Worm (Caenorhabditis elegans) whole organism, L3 larva: ENCODE measurements around the gene trm-2A.

Experiments used
- R02D3.7 ChIP-seq: fragments of 150-350 bp; optimal IDR thresholded peaks from 2 replicates; lab custom pipeline; 2014; ENCODE audit warnings: missing biosample characterization, missing genetic modification characterization
- ZK546.5 ChIP-seq: sonication (generic microtip); optimal IDR thresholded peaks from 2 replicates; lab custom pipeline; 2017; ENCODE audit warnings: missing biosample characterization, missing genetic modification characterization
- aly-2 ChIP-seq: fragments of 150-350 bp; optimal IDR thresholded peaks from 2 replicates; lab custom pipeline; 2014; ENCODE audit warnings: missing biosample characterization, missing genetic modification characterization
- ama-1 ChIP-seq: fragments of 150-350 bp; optimal IDR thresholded peaks from 2 replicates; lab custom pipeline; 2018
- ceh-28 ChIP-seq: fragments of 150-350 bp; optimal IDR thresholded peaks from 2 replicates; lab custom pipeline; 2014; ENCODE audit warnings: missing biosample characterization, missing genetic modification reagents, missing genetic modification characterization
- ceh-82 ChIP-seq: fragments of 150-350 bp; optimal IDR thresholded peaks from 2 replicates; lab custom pipeline; 2014; ENCODE audit warnings: missing biosample characterization, missing genetic modification characterization
- ceh-9 ChIP-seq: sonication (generic microtip); optimal IDR thresholded peaks from 2 replicates; lab custom pipeline; 2018; ENCODE audit warnings: missing biosample characterization, missing genetic modification characterization
- daf-12 ChIP-seq: fragments of 150-350 bp; optimal IDR thresholded peaks from 2 replicates; lab custom pipeline; 2014; ENCODE audit warnings: missing biosample characterization, missing genetic modification reagents, missing genetic modification characterization
- egl-27 ChIP-seq: sonication (generic microtip); optimal IDR thresholded peaks from 4 replicates; lab custom pipeline; 2017; ENCODE audit warnings: missing biosample characterization, missing genetic modification reagents, missing genetic modification characterization
- egl-5 ChIP-seq: fragments of 150-350 bp; optimal IDR thresholded peaks from 2 replicates; lab custom pipeline; 2017; ENCODE audit warnings: missing biosample characterization, missing genetic modification reagents, missing genetic modification characterization, inconsistent platforms
- elt-1 ChIP-seq: fragments of 150-350 bp; optimal IDR thresholded peaks from 2 replicates; lab custom pipeline; 2014; ENCODE audit warnings: missing biosample characterization, missing genetic modification characterization
- elt-2 ChIP-seq: sonication (generic microtip); optimal IDR thresholded peaks from 2 replicates; lab custom pipeline; 2016; ENCODE audit warnings: missing genetic modification reagents, mild to moderate bottlenecking, missing genetic modification characterization, missing compliant biosample characterization
- elt-3 ChIP-seq, 3 experiments: fragments of 150-350 bp in 1 of 3; sonication (generic microtip) in 2 of 3; optimal IDR thresholded peaks; 2 replicates in 2 of 3; 4 replicates in 1 of 3; lab custom pipeline; 2014 to 2017; ENCODE audit warnings: missing biosample characterization in 3 of 3, missing genetic modification characterization in 3 of 3
- eor-1 ChIP-seq, 2 experiments: fragments of 150-350 bp; optimal IDR thresholded peaks; 2 replicates each; lab custom pipeline; 2014 to 2018; ENCODE audit warnings: missing biosample characterization in 2 of 2, missing genetic modification characterization in 2 of 2
- fkh-10 ChIP-seq: sonication (generic microtip); optimal IDR thresholded peaks from 2 replicates; lab custom pipeline; 2017; ENCODE audit warnings: missing biosample characterization, missing genetic modification reagents, missing genetic modification characterization
- fkh-2 ChIP-seq: fragments of 150-350 bp; optimal IDR thresholded peaks from 2 replicates; lab custom pipeline; 2014; ENCODE audit warnings: missing biosample characterization, missing genetic modification reagents, missing genetic modification characterization
- fos-1 ChIP-seq: fragments of 150-350 bp; optimal IDR thresholded peaks from 2 replicates; lab custom pipeline; 2014; ENCODE audit warnings: missing biosample characterization, missing genetic modification characterization
- jun-1 ChIP-seq: fragments of 150-350 bp; optimal IDR thresholded peaks from 2 replicates; lab custom pipeline; 2014; ENCODE audit warnings: missing biosample characterization, missing genetic modification reagents, missing genetic modification characterization
- lin-15B ChIP-seq: fragments of 150-350 bp; optimal IDR thresholded peaks from 2 replicates; lab custom pipeline; 2014; ENCODE audit warnings: missing biosample characterization, missing genetic modification characterization
- lsy-12 ChIP-seq: sonication (generic microtip); optimal IDR thresholded peaks from 2 replicates; lab custom pipeline; 2016; ENCODE audit warnings: mild to moderate bottlenecking, missing genetic modification characterization, missing compliant biosample characterization
- mdl-1 ChIP-seq: fragments of 150-350 bp; optimal IDR thresholded peaks from 2 replicates; lab custom pipeline; 2014; ENCODE audit warnings: missing biosample characterization, missing genetic modification characterization
- mml-1 ChIP-seq: fragments of 150-350 bp; sonication (generic microtip); optimal IDR thresholded peaks from 3 replicates; lab custom pipeline; 2014; ENCODE audit warnings: missing biosample characterization, missing genetic modification characterization
- nfya-1 ChIP-seq: sonication (generic microtip); optimal IDR thresholded peaks from 2 replicates; lab custom pipeline; 2017; ENCODE audit warnings: missing genetic modification characterization, mild to moderate bottlenecking, missing compliant biosample characterization, antibody characterized with exemption, moderate library complexity; ENCODE audit not compliant: insufficient read depth
- nhr-23 ChIP-seq: fragments of 150-350 bp; optimal IDR thresholded peaks from 2 replicates; lab custom pipeline; 2014; ENCODE audit warnings: missing biosample characterization, missing genetic modification reagents, missing genetic modification characterization
- nhr-28 ChIP-seq: fragments of 150-350 bp; optimal IDR thresholded peaks from 2 replicates; lab custom pipeline; 2014; ENCODE audit warnings: missing biosample characterization, missing genetic modification characterization
- nhr-43 ChIP-seq: sonication (generic microtip); optimal IDR thresholded peaks from 2 replicates; lab custom pipeline; 2016; ENCODE audit warnings: mild to moderate bottlenecking, missing genetic modification characterization, missing compliant biosample characterization; ENCODE audit not compliant: poor library complexity, severe bottlenecking
- nhr-67 ChIP-seq: fragments of 150-350 bp; optimal IDR thresholded peaks from 2 replicates; lab custom pipeline; 2014; ENCODE audit warnings: missing biosample characterization, missing genetic modification characterization
- nhr-76 ChIP-seq: fragments of 150-350 bp; sonication (generic microtip); optimal IDR thresholded peaks from 5 replicates; lab custom pipeline; 2014; ENCODE audit warnings: missing biosample characterization, missing genetic modification characterization
- nhr-77 ChIP-seq: fragments of 150-350 bp; optimal IDR thresholded peaks from 2 replicates; lab custom pipeline; 2014; ENCODE audit warnings: missing biosample characterization, missing genetic modification characterization
- pha-4 ChIP-seq: fragments of 150-350 bp; optimal IDR thresholded peaks from 2 replicates; lab custom pipeline; 2014; ENCODE audit warnings: missing biosample characterization, missing genetic modification reagents, missing genetic modification characterization
- pqm-1 ChIP-seq: fragments of 150-350 bp; optimal IDR thresholded peaks from 2 replicates; lab custom pipeline; 2017; ENCODE audit warnings: missing biosample characterization, missing genetic modification characterization, inconsistent platforms
- sea-2 ChIP-seq: fragments of 150-350 bp; sonication (generic microtip); optimal IDR thresholded peaks from 4 replicates; lab custom pipeline; 2014; ENCODE audit warnings: missing biosample characterization, missing genetic modification reagents, missing genetic modification characterization
- snpc-4 ChIP-seq: fragments of 150-350 bp; optimal IDR thresholded peaks from 2 replicates; lab custom pipeline; 2014; ENCODE audit warnings: missing biosample characterization, missing genetic modification characterization
- tbx-2 ChIP-seq: sonication (generic microtip); optimal IDR thresholded peaks from 2 replicates; lab custom pipeline; 2016; ENCODE audit warnings: mild to moderate bottlenecking, missing genetic modification characterization, missing compliant biosample characterization
- unc-62 ChIP-seq: fragments of 150-350 bp; sonication (generic microtip); optimal IDR thresholded peaks from 4 replicates; lab custom pipeline; 2014; ENCODE audit warnings: missing biosample characterization, missing genetic modification reagents, missing genetic modification characterization
- zag-1 ChIP-seq: fragments of 150-350 bp; optimal IDR thresholded peaks from 2 replicates; lab custom pipeline; 2014; ENCODE audit warnings: missing biosample characterization, missing genetic modification characterization

trm-2A gene

ce11 chrV:903460-903859, 1.3 kb upstream of the trm-2A start, which contains the start of gene fmo-5 (continued):
- no peak for TF ChIP-seq aly-2 (tag; lab: Kevin White, UChicago)
- TF ChIP-seq mdl-1 (tag; lab: Kevin White, UChicago) = peak; percentile 51

DNA sequence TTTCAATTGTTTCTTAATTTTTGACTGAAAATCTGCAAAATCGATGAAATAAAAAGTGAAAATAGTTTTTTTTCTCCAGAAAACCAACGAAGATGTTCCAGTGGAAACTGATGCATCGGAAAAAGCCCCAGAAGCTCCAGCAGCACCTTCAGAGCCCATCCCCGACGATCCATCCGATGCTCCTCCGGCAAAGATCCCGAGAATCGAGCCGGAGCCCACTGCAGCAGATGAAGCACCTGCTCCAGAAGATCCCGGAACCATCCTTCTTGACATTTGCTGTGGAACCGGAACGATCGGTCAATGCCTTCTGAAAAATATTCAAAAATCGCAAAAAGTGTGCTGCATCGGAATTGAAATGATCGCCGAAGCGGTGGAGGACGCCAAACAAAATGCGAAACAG, 3.9 kb downstream of the trm-2A start:
- TF ChIP-seq elt-1 (tag; lab: Kevin White, UChicago) = no peak
- TF ChIP-seq nhr-23 (tag; lab: Kevin White, UChicago) = no peak
- TF ChIP-seq aly-2 (tag; lab: Kevin White, UChicago) = no peak
- TF ChIP-seq mml-1 (tag; lab: Kevin White, UChicago) = no peak
- TF ChIP-seq fkh-10 (GFP tag; lab: Kevin White, UChicago) = no peak
- no peak for TF ChIP-seq zag-1 (tag; lab: Kevin White, UChicago)
- no peak for TF ChIP-seq ama-1 (lab: Kevin White, UChicago)
- TF ChIP-seq daf-12 (tag; lab: Kevin White, UChicago) = no peak
- TF ChIP-seq eor-1 (tag; optimal IDR thresholded peaks at IDR 0.05; lab: Kevin White, UChicago) = no peak
- no peak for TF ChIP-seq sea-2 (GFP tag; lab: Kevin White, UChicago)
- no peak for TF ChIP-seq lsy-12 (tag; lab: Kevin White, UChicago)
- TF ChIP-seq elt-3 (tag; optimal IDR thresholded peaks at IDR 0.05; lab: Kevin White, UChicago) = no peak

DNA sequence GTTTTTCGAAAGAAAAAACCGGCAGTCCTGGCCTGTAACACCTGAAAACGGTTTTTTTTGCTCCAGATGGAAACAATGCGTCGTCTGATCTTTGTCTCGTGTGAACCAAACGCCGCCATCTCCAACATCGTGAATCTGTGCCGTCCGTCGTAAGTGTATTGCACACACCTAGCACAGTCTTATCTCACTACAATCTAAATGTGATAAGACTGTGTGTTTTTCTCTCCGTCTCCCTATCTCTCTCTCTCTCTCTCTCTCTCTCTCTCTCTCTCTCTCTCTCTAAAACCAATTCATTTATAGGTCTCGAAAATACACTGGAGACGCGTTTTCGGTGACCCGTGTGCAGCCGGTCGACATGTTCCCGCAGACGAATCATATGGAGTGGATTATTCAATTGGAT, 5.8 kb downstream of the trm-2A start:
- TF ChIP-seq egl-5 (tag; lab: Kevin White, UChicago) (no peak), nhr-77 (tag; lab: Kevin White, UChicago) (no peak), ceh-82 (no peak), nhr-43 (tag; lab: Kevin White, UChicago) (no peak), pqm-1 (tag; lab: Kevin White, UChicago) (peak; percentile 79), ZK546.5 (no peak), ceh-28 (no peak), elt-3 (tag; optimal IDR thresholded peaks at IDR 0.05; lab: Kevin White, UChicago) (peak in 1 of 3 experiments; percentile 61), fkh-10 (GFP tag; lab: Kevin White, UChicago) (no peak), pha-4 (peak; percentile 17), ceh-9 (tag; lab: Kevin White, UChicago) (no peak), egl-27 (tag; lab: Kevin White, UChicago) (no peak), R02D3.7 (tag; lab: Kevin White, UChicago) (no peak), tbx-2 (tag; lab: Kevin White, UChicago) (no peak), nhr-28 (tag; lab: Kevin White, UChicago) (no peak), daf-12 (tag; lab: Kevin White, UChicago) (no peak), fos-1 (tag; lab: Kevin White, UChicago) (no peak), nhr-76 (tag; lab: Kevin White, UChicago) (no peak), lin-15B (tag; lab: Kevin White, UChicago) (peak; percentile 55), nhr-23 (tag; lab: Kevin White, UChicago) (no peak), jun-1 (tag; lab: Kevin White, UChicago) (no peak), elt-2 (tag; lab: Kevin White, UChicago) (peak; percentile 96)
- TF ChIP-seq, all 47 proteins: peak for 5

DNA sequence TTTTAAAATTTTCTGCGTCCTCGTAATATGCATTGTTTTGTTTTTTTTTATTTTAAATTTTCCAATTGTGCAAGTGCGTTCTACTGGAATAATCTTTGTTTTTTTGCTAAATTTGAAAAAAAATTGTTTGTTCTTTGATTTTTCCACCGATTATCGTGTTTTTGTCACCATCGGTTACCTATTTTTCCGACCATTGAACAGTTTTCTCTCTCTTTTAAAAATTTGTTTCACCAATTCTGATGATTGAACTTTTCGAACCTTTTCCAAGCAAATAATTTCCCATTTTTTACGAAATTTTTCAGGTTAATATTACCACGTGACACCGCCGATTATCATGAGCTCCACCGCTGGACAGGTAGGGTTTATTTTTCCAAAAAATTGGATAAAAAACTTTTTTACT, 6.7 kb downstream of the trm-2A start, which contains the start of gene adh-5:
adh-5 (plus strand) TSS at position 301 of the 400 bp plus-strand sequence.
- no peak for TF ChIP-seq nhr-77 (tag; lab: Kevin White, UChicago)
- TF ChIP-seq ama-1 (lab: Kevin White, UChicago) = no peak
- TF ChIP-seq fkh-10 (GFP tag; lab: Kevin White, UChicago) = no peak
- TF ChIP-seq jun-1 (tag; lab: Kevin White, UChicago) = no peak
- TF ChIP-seq lin-15B (tag; lab: Kevin White, UChicago) = no peak
- TF ChIP-seq zag-1 (tag; lab: Kevin White, UChicago) = no peak
- no peak for TF ChIP-seq pqm-1 (tag; lab: Kevin White, UChicago)
- no peak for TF ChIP-seq ceh-28
- TF ChIP-seq ceh-9 (tag; lab: Kevin White, UChicago) = no peak
- no peak for TF ChIP-seq mml-1 (tag; lab: Kevin White, UChicago)
- no peak for TF ChIP-seq nfya-1 (tag; lab: Kevin White, UChicago)
- TF ChIP-seq elt-3 (tag; optimal IDR thresholded peaks at IDR 0.05; lab: Kevin White, UChicago) = no peak
- TF ChIP-seq egl-5 (tag; lab: Kevin White, UChicago) = no peak
- TF ChIP-seq unc-62 = no peak
- TF ChIP-seq nhr-76 (tag; lab: Kevin White, UChicago) = no peak
- no peak for TF ChIP-seq nhr-67 (tag; lab: Kevin White, UChicago)
- TF ChIP-seq snpc-4 (tag; lab: Kevin White, UChicago) = no peak
- no peak for TF ChIP-seq fkh-2
